Worm (Caenorhabditis elegans): ENCODE measurements around the gene dgtr-1.

Gene dgtr-1

ce11 chrV:6514887-6515324 lies 18.0 kb downstream of the dgtr-1 start, which contains the start of gene dpy-11 (continued):
- peak; percentile 21 for TF ChIP-seq dpff-1 (tag; optimal IDR thresholded peaks at IDR 0.05)
- TF ChIP-seq tbx-9 (tag; optimal IDR thresholded peaks at IDR 0.05; ENCODE audit: borderline replicate concordance), result no peak
- no peak for TF ChIP-seq B0261.1 (tag; optimal IDR thresholded peaks at IDR 0.05)
- peak; percentile 21 for TF ChIP-seq snpc-4 (GFP tag; optimal IDR thresholded peaks at IDR 0.05)
- TF ChIP-seq snpc-4 (tag; optimal IDR thresholded peaks at IDR 0.05), result peak in 2 of 4 experiments; percentile 9 to 26
- TF ChIP-seq C17E4.6 (GFP tag; IDR thresholded peaks at IDR 0.05), result no peak
- no peak for TF ChIP-seq lsy-27 (tag; optimal IDR thresholded peaks at IDR 0.05; ENCODE audit: borderline replicate concordance, insufficient read depth)
- no peak for TF ChIP-seq ztf-25 (GFP tag; IDR thresholded peaks at IDR 0.05)
- TF ChIP-seq athp-1 (tag; optimal IDR thresholded peaks at IDR 0.05), result peak; percentile 32
- TF ChIP-seq sdz-38 (tag; optimal IDR thresholded peaks at IDR 0.05), result no peak
- peak; percentile 30 for TF ChIP-seq ets-4 (GFP tag; optimal IDR thresholded peaks at IDR 0.05)
- TF ChIP-seq gei-17 (GFP tag; optimal IDR thresholded peaks at IDR 0.05), result peak; percentile 25
- peak; percentile 19 for TF ChIP-seq ztf-22 (GFP tag; optimal IDR thresholded peaks at IDR 0.05)
- no peak for TF ChIP-seq mel-28 (tag; optimal IDR thresholded peaks at IDR 0.05; ENCODE audit: borderline replicate concordance)
- TF ChIP-seq hsf-1 (GFP tag; IDR thresholded peaks at IDR 0.05), result peak; percentile 12; the same call in 1 of the 2 replicates
- no peak for TF ChIP-seq F22D6.2 (tag; optimal IDR thresholded peaks at IDR 0.05)
- no peak for TF ChIP-seq sea-2 (GFP tag; IDR thresholded peaks at IDR 0.05)
- TF ChIP-seq mxl-1 (tag; optimal IDR thresholded peaks at IDR 0.05), result no peak
- TF ChIP-seq aptf-3 (GFP tag; IDR thresholded peaks at IDR 0.05), result 0 out of 2 replicates have a peak, but pooled peaks have one; percentile 80
- TF ChIP-seq Y95B8A.8 (GFP tag; IDR thresholded peaks at IDR 0.05), result no peak
- TF ChIP-seq madf-3 (GFP tag; IDR thresholded peaks at IDR 0.05), result peak; percentile 80
- TF ChIP-seq ZK185.1 (tag; optimal IDR thresholded peaks at IDR 0.05; ENCODE audit: poor library complexity, severe bottlenecking), result peak; percentile 22
- TF ChIP-seq ceh-27 (GFP tag; optimal IDR thresholded peaks at IDR 0.05), result no peak
- peak; percentile 65 for TF ChIP-seq ekl-4 (GFP tag; IDR thresholded peaks at IDR 0.05)
- no peak for TF ChIP-seq madf-8 (GFP tag; conservative IDR thresholded peaks at IDR 0.05)
- TF ChIP-seq F10E7.11 (tag; optimal IDR thresholded peaks at IDR 0.05), result no peak
- TF ChIP-seq F52B5.7 (tag; optimal IDR thresholded peaks at IDR 0.05), result peak; percentile 74
- TF ChIP-seq hrde-1 (tag; optimal IDR thresholded peaks at IDR 0.05; ENCODE audit: borderline replicate concordance), result peak; percentile 20
- TF ChIP-seq ceh-79 (tag; optimal IDR thresholded peaks at IDR 0.05), result no peak
- TF ChIP-seq dox-1 (GFP tag; IDR thresholded peaks at IDR 0.05), result peak; percentile 58
- no peak for TF ChIP-seq rcor-1 (GFP tag; IDR thresholded peaks at IDR 0.05)
- TF ChIP-seq Y67H2A.10 (GFP tag; conservative IDR thresholded peaks at IDR 0.05), result no peak
- no peak for TF ChIP-seq egrh-3 (GFP tag; IDR thresholded peaks at IDR 0.05)
- TF ChIP-seq T26A5.8 (tag; optimal IDR thresholded peaks at IDR 0.05), result no peak
- no peak for TF ChIP-seq mes-4 (tag; optimal IDR thresholded peaks at IDR 0.05)
- 0 out of 2 replicates have a peak, but pooled peaks have one; percentile 59 for TF ChIP-seq pbrm-1 (GFP tag; IDR thresholded peaks at IDR 0.05)
- TF ChIP-seq ceh-40 (GFP tag; IDR thresholded peaks at IDR 0.05), result no peak
- 0 out of 2 replicates have a peak, but pooled peaks have one; percentile 53 for TF ChIP-seq F39B2.1 (GFP tag; IDR thresholded peaks at IDR 0.05)
- no peak for TF ChIP-seq T07F8.4 (tag; optimal IDR thresholded peaks at IDR 0.05)
- no peak for TF ChIP-seq ztf-3 (GFP tag; optimal IDR thresholded peaks at IDR 0.05)
- TF ChIP-seq dpl-1 (GFP tag; optimal IDR thresholded peaks at IDR 0.05), result no peak
- TF ChIP-seq Y53F4B.3 (GFP tag; IDR thresholded peaks at IDR 0.05), result no peak
- no peak for TF ChIP-seq pha-4 (tag; optimal IDR thresholded peaks at IDR 0.05)
- no peak for TF ChIP-seq F33H1.4 (GFP tag; IDR thresholded peaks at IDR 0.05)
- peak; percentile 98 for TF ChIP-seq ama-1 (optimal IDR thresholded peaks at IDR 0.05)
- TF ChIP-seq ama-1 (GFP tag; optimal IDR thresholded peaks at IDR 0.05), result no peak
- TF ChIP-seq nfya-1 (tag; optimal IDR thresholded peaks at IDR 0.05; ENCODE audit: borderline replicate concordance, insufficient read depth), result no peak
- TF ChIP-seq cebp-1 (GFP tag; IDR thresholded peaks at IDR 0.05), result no peak
- TF ChIP-seq cebp-1 (tag; optimal IDR thresholded peaks at IDR 0.05), result peak; percentile 72
- TF ChIP-seq akir-1 (GFP tag; optimal IDR thresholded peaks at IDR 0.05), result no peak
